Fruit fly (Drosophila melanogaster) whole organism, embryonic: ENCODE measurements around the gene Srr.

Source experiments
- BtbVII ChIP-seq: fragments of 200-800 bp; sonication (Bioruptor generic); optimal IDR thresholded peaks from 3 replicates; lab custom pipeline; 2017; ENCODE audit warnings: missing biosample characterization, mild to moderate bottlenecking, missing genetic modification characterization
- CG10209 ChIP-seq: fragments of 200-800 bp; sonication (Bioruptor generic); optimal IDR thresholded peaks from 3 replicates; lab custom pipeline; 2017; ENCODE audit warnings: missing biosample characterization, mild to moderate bottlenecking, missing genetic modification characterization, missing genetic modification reagents
- CG10274 ChIP-seq: fragments of 200-800 bp; sonication (Bioruptor generic); optimal IDR thresholded peaks from 3 replicates; lab custom pipeline; 2017; ENCODE audit warnings: missing biosample characterization, mild to moderate bottlenecking, missing genetic modification characterization
- CG10431 ChIP-seq: fragments of 200-800 bp; sonication (Bioruptor generic); optimal IDR thresholded peaks from 3 replicates; lab custom pipeline; 2018; ENCODE audit warnings: missing biosample characterization, mild to moderate bottlenecking, missing genetic modification characterization
- CG11504 ChIP-seq: fragments of 200-800 bp; sonication (Bioruptor generic); optimal IDR thresholded peaks from 3 replicates; lab custom pipeline; 2019; ENCODE audit warnings: missing biosample characterization, mild to moderate bottlenecking, missing genetic modification characterization, moderate library complexity
- CG11696 ChIP-seq: fragments of 200-800 bp; sonication (Bioruptor generic); IDR thresholded peaks from 2 replicates; pipeline ENCODE4 v1.3.6; 2022; ENCODE audit warnings: missing biosample characterization, missing genetic modification characterization
- CG15269 ChIP-seq: fragments of 200-800 bp; sonication (Bioruptor generic); optimal IDR thresholded peaks from 2 replicates; lab custom pipeline; 2018; ENCODE audit warnings: missing biosample characterization, mild to moderate bottlenecking, missing genetic modification characterization, moderate library complexity
- CG17829 ChIP-seq: fragments of 200-800 bp; optimal IDR thresholded peaks from 2 replicates; lab custom pipeline; 2019; ENCODE audit warnings: missing biosample characterization, mild to moderate bottlenecking, missing genetic modification characterization, moderate library complexity
- CG17912 ChIP-seq: fragments of 200-800 bp; sonication (Bioruptor generic); optimal IDR thresholded peaks from 2 replicates; lab custom pipeline; 2018; ENCODE audit warnings: missing biosample characterization, mild to moderate bottlenecking, missing genetic modification characterization
- CG2120 ChIP-seq: fragments of 200-800 bp; sonication (Bioruptor generic); optimal IDR thresholded peaks from 3 replicates; lab custom pipeline; 2016; ENCODE audit warnings: missing biosample characterization, missing genetic modification characterization
- CG2712 ChIP-seq: fragments of 200-800 bp; optimal IDR thresholded peaks from 3 replicates; lab custom pipeline; 2019; ENCODE audit warnings: missing biosample characterization, mild to moderate bottlenecking, missing genetic modification characterization, moderate library complexity
- CG3163 ChIP-seq: fragments of 200-800 bp; sonication (Bioruptor generic); optimal IDR thresholded peaks from 3 replicates; lab custom pipeline; 2016; ENCODE audit warnings: missing biosample characterization, missing genetic modification characterization
- CG32532 ChIP-seq: fragments of 200-800 bp; sonication (Bioruptor generic); IDR thresholded peaks from 2 replicates; pipeline ENCODE4 v1.3.6; 2022; ENCODE audit warnings: missing biosample characterization, missing genetic modification characterization
- CG34224 ChIP-seq: fragments of 200-800 bp; sonication (Bioruptor generic); IDR thresholded peaks from 3 replicates; pipeline ENCODE4 v1.3.6; 2022; ENCODE audit warnings: missing biosample characterization, missing genetic modification characterization; ENCODE audit not compliant: partially characterized antibody
- CG5953 ChIP-seq: fragments of 200-800 bp; sonication (Bioruptor generic); IDR thresholded peaks from 2 replicates; pipeline ENCODE4 v1.3.6; 2022; ENCODE audit warnings: missing biosample characterization, missing genetic modification characterization
- CG8924 ChIP-seq: fragments of 200-800 bp; optimal IDR thresholded peaks from 3 replicates; lab custom pipeline; 2019; ENCODE audit warnings: missing biosample characterization, mild to moderate bottlenecking, missing genetic modification characterization, moderate library complexity
- ERR ChIP-seq: fragments of 200-800 bp; sonication (Bioruptor generic); optimal IDR thresholded peaks from 2 replicates; lab custom pipeline; 2016; ENCODE audit warnings: missing biosample characterization, missing genetic modification characterization
- HLH54F ChIP-seq: fragments of 200-800 bp; sonication (Bioruptor generic); optimal IDR thresholded peaks from 3 replicates; lab custom pipeline; 2016; ENCODE audit warnings: missing biosample characterization, missing genetic modification characterization
- Kr ChIP-seq: fragments of 200-800 bp; sonication (Bioruptor generic); optimal IDR thresholded peaks from 2 replicates; lab custom pipeline; 2017; ENCODE audit warnings: missing biosample characterization, mild to moderate bottlenecking, missing genetic modification characterization
- MESR4 ChIP-seq: fragments of 200-800 bp; sonication (Bioruptor generic); optimal IDR thresholded peaks from 2 replicates; lab custom pipeline; 2018; ENCODE audit warnings: missing biosample characterization, mild to moderate bottlenecking, missing genetic modification characterization, moderate library complexity
- Med ChIP-seq: fragments of 200-800 bp; sonication (Bioruptor generic); peaks from one replicate; lab custom pipeline; 2016; ENCODE audit warnings: missing biosample characterization, missing genetic modification characterization, mild to moderate bottlenecking, inconsistent platforms, moderate library complexity
- NfI ChIP-seq: fragments of 200-800 bp; sonication (Bioruptor generic); optimal IDR thresholded peaks from 3 replicates; lab custom pipeline; 2018; ENCODE audit warnings: missing biosample characterization, mild to moderate bottlenecking, missing genetic modification characterization, moderate library complexity
- Tbp ChIP-seq: fragments of >200 bp; optimal IDR thresholded peaks from 2 replicates; lab custom pipeline; 2018; ENCODE audit warnings: missing biosample characterization, missing genetic modification characterization
- Xrp1 ChIP-seq: fragments of 200-800 bp; sonication (Bioruptor generic); IDR thresholded peaks from 2 replicates; pipeline ENCODE4 v1.3.6; 2022; ENCODE audit warnings: missing biosample characterization, missing genetic modification characterization
- abd-A ChIP-seq: fragments of 200-800 bp; sonication (Bioruptor generic); optimal IDR thresholded peaks from 3 replicates; lab custom pipeline; 2019; ENCODE audit warnings: missing biosample characterization, mild to moderate bottlenecking, missing genetic modification characterization, moderate library complexity
- cg ChIP-seq: fragments of 200-800 bp; sonication (Bioruptor generic); optimal IDR thresholded peaks from 3 replicates; lab custom pipeline; 2019; ENCODE audit warnings: missing biosample characterization, mild to moderate bottlenecking, missing genetic modification characterization, moderate library complexity
- fd96Cb ChIP-seq: fragments of 200-800 bp; sonication (Bioruptor generic); optimal IDR thresholded peaks from 2 replicates; lab custom pipeline; 2018; ENCODE audit warnings: missing biosample characterization, mild to moderate bottlenecking, missing genetic modification characterization, moderate library complexity
- fu2 ChIP-seq: fragments of 200-800 bp; sonication (Bioruptor generic); optimal IDR thresholded peaks from 2 replicates; lab custom pipeline; 2016; ENCODE audit warnings: missing biosample characterization, missing genetic modification characterization
- gcm ChIP-seq: fragments of 200-800 bp; sonication (Bioruptor generic); optimal IDR thresholded peaks from 2 replicates; lab custom pipeline; 2019; ENCODE audit warnings: missing biosample characterization, mild to moderate bottlenecking, missing genetic modification characterization, moderate library complexity
- grau ChIP-seq: fragments of 200-800 bp; optimal IDR thresholded peaks from 3 replicates; lab custom pipeline; 2019; ENCODE audit warnings: missing biosample characterization, mild to moderate bottlenecking, missing genetic modification characterization, moderate library complexity
- gsb ChIP-seq: fragments of 200-800 bp; sonication (Bioruptor generic); IDR thresholded peaks from 2 replicates; pipeline ENCODE4 v1.3.6; 2022; ENCODE audit warnings: missing biosample characterization, missing genetic modification characterization
- her ChIP-seq: fragments of 200-800 bp; sonication (Bioruptor generic); optimal IDR thresholded peaks from 2 replicates; lab custom pipeline; 2016; ENCODE audit warnings: missing biosample characterization, missing genetic modification characterization
- klu ChIP-seq: fragments of 200-800 bp; sonication (Bioruptor generic); IDR thresholded peaks from 2 replicates; pipeline ENCODE4 v1.3.6; 2022; ENCODE audit warnings: missing biosample characterization, missing genetic modification characterization
- lola ChIP-seq, 3 experiments: fragments of >200 bp in 2 of 3; fragments of 200-800 bp in 1 of 3; sonication (Bioruptor generic) in 1 of 3; optimal IDR thresholded peaks; 2 replicates each; lab custom pipeline; 2017 to 2019; ENCODE audit warnings: missing biosample characterization in 3 of 3, missing genetic modification characterization in 3 of 3, mild to moderate bottlenecking in 1 of 3, moderate library complexity in 1 of 3
- luna ChIP-seq: fragments of 200-800 bp; sonication (Bioruptor generic); optimal IDR thresholded peaks from 2 replicates; lab custom pipeline; 2016; ENCODE audit warnings: missing biosample characterization, missing genetic modification characterization
- maf-S ChIP-seq: fragments of 200-800 bp; sonication (Bioruptor generic); optimal IDR thresholded peaks from 2 replicates; lab custom pipeline; 2016; ENCODE audit warnings: missing biosample characterization, missing genetic modification characterization
- mirr ChIP-seq: fragments of 200-800 bp; sonication (Bioruptor generic); optimal IDR thresholded peaks from 3 replicates; lab custom pipeline; 2018; ENCODE audit warnings: missing biosample characterization, mild to moderate bottlenecking, missing genetic modification characterization
- org-1 ChIP-seq: fragments of 200-800 bp; sonication (Bioruptor generic); optimal IDR thresholded peaks from 2 replicates; lab custom pipeline; 2017; ENCODE audit warnings: missing biosample characterization, missing genetic modification characterization
- p53 ChIP-seq: fragments of 200-800 bp; sonication (Bioruptor generic); optimal IDR thresholded peaks from 2 replicates; lab custom pipeline; 2016; ENCODE audit warnings: missing biosample characterization, missing genetic modification characterization
- pan ChIP-seq, 4 experiments: fragments of >200 bp in 3 of 4; fragments of 200-800 bp in 1 of 4; sonication (Bioruptor generic) in 1 of 4; optimal IDR thresholded peaks in 3 of 4; IDR thresholded peaks in 1 of 4; 2 replicates each; pipeline versions ENCODE4 v1.3.6 to Lab custom; 2017 to 2022; ENCODE audit warnings: missing biosample characterization in 2 of 4, missing genetic modification characterization in 2 of 4, mixed read lengths in 1 of 4
- peb ChIP-seq: fragments of 200-800 bp; sonication (Bioruptor generic); IDR thresholded peaks from 2 replicates; pipeline ENCODE4 v1.3.6; 2022; ENCODE audit warnings: missing biosample characterization, missing genetic modification characterization
- sim ChIP-seq: fragments of 200-800 bp; sonication (Bioruptor generic); IDR thresholded peaks from 2 replicates; pipeline ENCODE4 v1.3.6; 2022; ENCODE audit warnings: missing biosample characterization, missing genetic modification characterization
- ssp ChIP-seq: fragments of 200-800 bp; sonication (Bioruptor generic); IDR thresholded peaks from 2 replicates; pipeline ENCODE4 v1.3.6; 2022; ENCODE audit warnings: missing biosample characterization, missing genetic modification characterization
- tio ChIP-seq: fragments of 200-800 bp; sonication (Bioruptor generic); optimal IDR thresholded peaks from 2 replicates; lab custom pipeline; 2017; ENCODE audit warnings: missing biosample characterization, missing genetic modification characterization, inconsistent platforms
- ttk ChIP-seq: fragments of 200-800 bp; sonication (Bioruptor generic); IDR thresholded peaks from 2 replicates; pipeline ENCODE4 v2.1.2; 2022; ENCODE audit warnings: missing biosample characterization, missing genetic modification characterization
- tx ChIP-seq: fragments of 200-800 bp; sonication (Bioruptor generic); optimal IDR thresholded peaks from 2 replicates; lab custom pipeline; 2016; ENCODE audit warnings: missing biosample characterization, missing genetic modification characterization
- vnd ChIP-seq: fragments of 200-800 bp; sonication (Bioruptor generic); IDR thresholded peaks from 3 replicates; pipeline ENCODE4 v1.3.6; 2022; ENCODE audit warnings: missing biosample characterization, missing genetic modification characterization; ENCODE audit not compliant: partially characterized antibody
- vvl ChIP-seq: fragments of 200-800 bp; sonication (Bioruptor generic); IDR thresholded peaks from 2 replicates; pipeline ENCODE4 v1.3.6; 2022; ENCODE audit warnings: missing biosample characterization, missing genetic modification characterization
- wdn ChIP-seq: fragments of 200-800 bp; sonication (Bioruptor generic); IDR thresholded peaks from 2 replicates; pipeline ENCODE4 v1.3.6; 2022; ENCODE audit warnings: missing biosample characterization, missing genetic modification characterization
- zen2 ChIP-seq: fragments of 200-800 bp; sonication (Bioruptor generic); IDR thresholded peaks from 3 replicates; pipeline ENCODE4 v1.3.6; 2022; ENCODE audit warnings: missing biosample characterization, missing genetic modification characterization; ENCODE audit not compliant: partially characterized antibody

Gene Srr

dm6 chr3R:9343022-9343587, 22.1 kb upstream of the Srr start (continued):
- no peak for TF ChIP-seq cg
- no peak for TF ChIP-seq peb (GFP tag; lab: Robert Waterston, UW)
- TF ChIP-seq ERR (GFP tag; lab: Kevin White, UChicago) = no peak
- no peak for TF ChIP-seq gsb (GFP tag; lab: Robert Waterston, UW)
- no peak for TF ChIP-seq CG5953 (GFP tag; lab: Robert Waterston, UW)
- no peak for TF ChIP-seq CG11504 (tag; lab: Kevin White, UChicago)
- no peak for TF ChIP-seq Xrp1 (GFP tag; lab: Robert Waterston, UW)
- no peak for TF ChIP-seq MESR4 (GFP tag; lab: Kevin White, UChicago)
- TF ChIP-seq zen2 (GFP tag; lab: Robert Waterston, UW) = no peak
- TF ChIP-seq fu2 (GFP tag; lab: Kevin White, UChicago) = no peak
- no peak for TF ChIP-seq lola (GFP tag; optimal IDR thresholded peaks at IDR 0.05; lab: Kevin White, UChicago)
- no peak for TF ChIP-seq ttk (GFP tag; lab: Robert Waterston, UW)
- TF ChIP-seq mirr (GFP tag; lab: Kevin White, UChicago) = peak; percentile 53
- no peak for TF ChIP-seq maf-S (GFP tag; lab: Kevin White, UChicago)
- no peak for TF ChIP-seq HLH54F
- no peak for TF ChIP-seq CG3163 (GFP tag; lab: Kevin White, UChicago)
- no peak for TF ChIP-seq abd-A (tag; lab: Kevin White, UChicago)
- TF ChIP-seq CG2120 (GFP tag; lab: Kevin White, UChicago) = no peak
- no peak for TF ChIP-seq CG15269 (tag; lab: Kevin White, UChicago)
- TF ChIP-seq p53 (GFP tag; lab: Kevin White, UChicago) = peak; percentile 31
- TF ChIP-seq sim (GFP tag; lab: Robert Waterston, UW) = no peak
- peak; percentile 9 for TF ChIP-seq BtbVII (GFP tag; lab: Kevin White, UChicago)
- TF ChIP-seq CG34224 (GFP tag; lab: Robert Waterston, UW) = no peak
- no peak for TF ChIP-seq klu (GFP tag; lab: Robert Waterston, UW)
- no peak for TF ChIP-seq Tbp (GFP tag; lab: Kevin White, UChicago)
- no peak for TF ChIP-seq CG32532 (GFP tag; lab: Robert Waterston, UW)
- no peak for TF ChIP-seq luna (GFP tag; lab: Kevin White, UChicago)
- no peak for TF ChIP-seq CG8924 (tag; lab: Kevin White, UChicago)
- no peak for TF ChIP-seq Kr (GFP tag; lab: Kevin White, UChicago)
- peak; percentile 69 for TF ChIP-seq gcm (GFP tag; lab: Kevin White, UChicago)
- no peak for TF ChIP-seq CG10209 (GFP tag; lab: Kevin White, UChicago)
- TF ChIP-seq tio (GFP tag; lab: Kevin White, UChicago) = no peak
- no peak for TF ChIP-seq tx (GFP tag; lab: Kevin White, UChicago)
- TF ChIP-seq pan (optimal IDR thresholded peaks at IDR 0.05; lab: Kevin White, UChicago) = no peak
- peak in 1 of 2 experiments; percentile 5 for TF ChIP-seq pan (GFP tag; optimal IDR thresholded peaks at IDR 0.05 in 1 of 2, IDR thresholded peaks at IDR 0.05 in 1 of 2)
- no peak for TF ChIP-seq org-1 (GFP tag; lab: Kevin White, UChicago)
- peak; percentile 82 for TF ChIP-seq Med (GFP tag; lab: Kevin White, UChicago)
- no peak for TF ChIP-seq CG2712 (tag; lab: Kevin White, UChicago)
- peak; percentile 16 for TF ChIP-seq CG10431
- TF ChIP-seq wdn (GFP tag; lab: Robert Waterston, UW) = 0 out of 2 replicates have a peak, but pooled peaks have one; percentile 20

dm6 chr3R:9343645-9344044, 21.6 kb upstream of the Srr start:
- TF ChIP-seq ssp (GFP tag; lab: Robert Waterston, UW) = no peak
- TF ChIP-seq grau (tag; lab: Kevin White, UChicago) = no peak
- no peak for TF ChIP-seq vnd
- TF ChIP-seq CG17829 (tag; lab: Kevin White, UChicago) = no peak
- TF ChIP-seq CG10274 (GFP tag; lab: Kevin White, UChicago) = no peak
- no peak for TF ChIP-seq fd96Cb (tag; lab: Kevin White, UChicago)
- no peak for TF ChIP-seq CG2120 (GFP tag; lab: Kevin White, UChicago)
- TF ChIP-seq vvl (GFP tag; lab: Robert Waterston, UW) = no peak
- no peak for TF ChIP-seq CG17912
- TF ChIP-seq her (GFP tag; lab: Kevin White, UChicago) = peak; percentile 4
- TF ChIP-seq CG11696 (GFP tag; lab: Robert Waterston, UW) = no peak
- TF ChIP-seq CG5953 (GFP tag; lab: Robert Waterston, UW) = 0 out of 2 replicates have a peak, but pooled peaks have one; percentile 32
- no peak for TF ChIP-seq NfI (GFP tag; lab: Kevin White, UChicago)
